Worm (Caenorhabditis elegans) whole organism, late embryonic: ENCODE measurements around the gene nep-2.

Source experiments
- C38D4.7 ChIP-seq: fragments of 200-800 bp; sonication (Bioruptor generic); optimal IDR thresholded peaks from 2 replicates; lab custom pipeline; 2018; ENCODE audit warnings: mild to moderate bottlenecking, missing genetic modification characterization, moderate library complexity, missing compliant biosample characterization
- K02D7.2 ChIP-seq: sonication (generic microtip); optimal IDR thresholded peaks from 2 replicates; lab custom pipeline; 2017; ENCODE audit warnings: mild to moderate bottlenecking, missing genetic modification characterization, missing compliant biosample characterization
- K09A11.1 ChIP-seq: sonication (generic microtip); optimal IDR thresholded peaks from 2 replicates; lab custom pipeline; 2017; ENCODE audit warnings: antibody characterized with exemption, mild to moderate bottlenecking, missing genetic modification characterization, missing compliant biosample characterization; ENCODE audit not compliant: insufficient read depth
- Y22D7AL.16 ChIP-seq: sonication (generic microtip); optimal IDR thresholded peaks from 2 replicates; lab custom pipeline; 2016; ENCODE audit warnings: missing genetic modification characterization, missing compliant biosample characterization
- ceh-18 ChIP-seq: sonication (generic microtip); optimal IDR thresholded peaks from 2 replicates; lab custom pipeline; 2016; ENCODE audit warnings: missing genetic modification characterization, missing compliant biosample characterization
- ceh-2 ChIP-seq: sonication (generic microtip); optimal IDR thresholded peaks from 2 replicates; lab custom pipeline; 2016; ENCODE audit warnings: missing genotype, missing genetic modification characterization, missing compliant biosample characterization
- ceh-22 ChIP-seq: sonication (generic microtip); optimal IDR thresholded peaks from 2 replicates; lab custom pipeline; 2017; ENCODE audit warnings: missing biosample characterization, missing genetic modification characterization
- ceh-24 ChIP-seq: sonication (generic microtip); optimal IDR thresholded peaks from 2 replicates; lab custom pipeline; 2016; ENCODE audit warnings: mild to moderate bottlenecking, missing genetic modification characterization, missing compliant biosample characterization
- ceh-30 ChIP-seq: fragments of 150-350 bp; optimal IDR thresholded peaks from 2 replicates; lab custom pipeline; 2014; ENCODE audit warnings: missing biosample characterization, missing genetic modification characterization
- ceh-31 ChIP-seq: sonication (generic microtip); optimal IDR thresholded peaks from 2 replicates; lab custom pipeline; 2016; ENCODE audit warnings: missing genetic modification characterization, missing compliant biosample characterization
- ceh-34 ChIP-seq: sonication (generic microtip); optimal IDR thresholded peaks from 2 replicates; lab custom pipeline; 2016; ENCODE audit warnings: mild to moderate bottlenecking, missing genetic modification characterization, missing compliant biosample characterization
- ceh-45 ChIP-seq: fragments of 200-800 bp; sonication (Bioruptor generic); IDR thresholded peaks from 2 replicates; pipeline ENCODE4 v1.3.6; 2022; ENCODE audit warnings: missing genetic modification reagents, missing genetic modification characterization, missing compliant biosample characterization
- ceh-48 ChIP-seq: sonication (generic microtip); optimal IDR thresholded peaks from 2 replicates; lab custom pipeline; 2016; ENCODE audit warnings: missing genetic modification characterization, inconsistent platforms, missing compliant biosample characterization
- ceh-6 ChIP-seq: fragments of 200-800 bp; sonication (Bioruptor generic); optimal IDR thresholded peaks from 2 replicates; lab custom pipeline; 2018; ENCODE audit warnings: mild to moderate bottlenecking, missing genetic modification characterization, missing compliant biosample characterization
- che-1 ChIP-seq: sonication (generic microtip); optimal IDR thresholded peaks from 2 replicates; lab custom pipeline; 2016; ENCODE audit warnings: mild to moderate bottlenecking, missing genetic modification characterization, missing compliant biosample characterization
- dmd-4 ChIP-seq: sonication (generic microtip); optimal IDR thresholded peaks from 2 replicates; lab custom pipeline; 2016; ENCODE audit warnings: borderline replicate concordance, missing genetic modification characterization, missing compliant biosample characterization
- elt-4 ChIP-seq: sonication (generic microtip); optimal IDR thresholded peaks from 2 replicates; lab custom pipeline; 2016; ENCODE audit warnings: missing genetic modification characterization, missing compliant biosample characterization
- ets-4 ChIP-seq: sonication (generic microtip); optimal IDR thresholded peaks from 2 replicates; lab custom pipeline; 2016; ENCODE audit warnings: missing genetic modification characterization, missing compliant biosample characterization
- eyg-1 ChIP-seq: sonication (generic microtip); optimal IDR thresholded peaks from 2 replicates; lab custom pipeline; 2016; ENCODE audit warnings: missing genotype, missing genetic modification characterization, missing compliant biosample characterization
- fax-1 ChIP-seq: sonication (generic microtip); optimal IDR thresholded peaks from 2 replicates; lab custom pipeline; 2016; ENCODE audit warnings: missing genotype, missing genetic modification characterization, missing compliant biosample characterization
- fkh-10 ChIP-seq: fragments of 150-350 bp; optimal IDR thresholded peaks from 2 replicates; lab custom pipeline; 2014; ENCODE audit warnings: missing biosample characterization, missing genetic modification reagents, missing genetic modification characterization
- hlh-13 ChIP-seq: fragments of 200-800 bp; sonication (Bioruptor generic); optimal IDR thresholded peaks from 2 replicates; lab custom pipeline; 2018; ENCODE audit warnings: mild to moderate bottlenecking, missing genetic modification characterization, missing compliant biosample characterization
- hlh-30 ChIP-seq: sonication (generic microtip); optimal IDR thresholded peaks from 2 replicates; lab custom pipeline; 2017; ENCODE audit warnings: antibody characterized with exemption, missing genetic modification characterization, missing compliant biosample characterization; ENCODE audit not compliant: insufficient read depth
- hlh-8 ChIP-seq: sonication (generic microtip); optimal IDR thresholded peaks from 2 replicates; lab custom pipeline; 2016; ENCODE audit warnings: missing genotype, missing genetic modification characterization, missing compliant biosample characterization
- lim-6 ChIP-seq: sonication (generic microtip); optimal IDR thresholded peaks from 2 replicates; lab custom pipeline; 2016; ENCODE audit warnings: missing genetic modification characterization, missing compliant biosample characterization
- madf-2 ChIP-seq: sonication (generic microtip); optimal IDR thresholded peaks from 2 replicates; lab custom pipeline; 2017; ENCODE audit warnings: missing genetic modification characterization, missing compliant biosample characterization
- mec-3 ChIP-seq: sonication (generic microtip); optimal IDR thresholded peaks from 2 replicates; lab custom pipeline; 2016; ENCODE audit warnings: borderline replicate concordance, missing genetic modification characterization, missing compliant biosample characterization
- nfya-1 ChIP-seq: sonication (generic microtip); optimal IDR thresholded peaks from 2 replicates; lab custom pipeline; 2017; ENCODE audit warnings: missing genetic modification characterization, mild to moderate bottlenecking, missing compliant biosample characterization, antibody characterized with exemption, moderate library complexity
- npax-4 ChIP-seq: sonication (generic microtip); optimal IDR thresholded peaks from 2 replicates; lab custom pipeline; 2016; ENCODE audit warnings: missing genetic modification characterization, missing compliant biosample characterization
- odd-2 ChIP-seq: sonication (generic microtip); optimal IDR thresholded peaks from 2 replicates; lab custom pipeline; 2017; ENCODE audit warnings: antibody characterized with exemption, mild to moderate bottlenecking, missing genetic modification characterization, missing compliant biosample characterization
- pax-1 ChIP-seq: fragments of 150-350 bp; optimal IDR thresholded peaks from 2 replicates; lab custom pipeline; 2014; ENCODE audit warnings: missing biosample characterization, missing genetic modification characterization
- pha-2 ChIP-seq: sonication (generic microtip); optimal IDR thresholded peaks from 2 replicates; lab custom pipeline; 2017; ENCODE audit warnings: mild to moderate bottlenecking, missing genetic modification characterization, missing compliant biosample characterization
- pha-4 ChIP-seq: fragments of 150-350 bp; optimal IDR thresholded peaks from 2 replicates; lab custom pipeline; 2018; ENCODE audit warnings: missing biosample characterization, missing genetic modification reagents, missing genetic modification characterization
- pqm-1 ChIP-seq: sonication (generic microtip); optimal IDR thresholded peaks from 2 replicates; lab custom pipeline; 2016; ENCODE audit warnings: missing genetic modification characterization, missing compliant biosample characterization
- pros-1 ChIP-seq: fragments of 150-350 bp; optimal IDR thresholded peaks from 2 replicates; lab custom pipeline; 2014; ENCODE audit warnings: missing biosample characterization, missing genetic modification reagents, missing genetic modification characterization
- rnt-1 ChIP-seq: sonication (generic microtip); optimal IDR thresholded peaks from 2 replicates; lab custom pipeline; 2016; ENCODE audit warnings: missing genetic modification characterization, missing compliant biosample characterization
- sox-4 ChIP-seq: sonication (generic microtip); optimal IDR thresholded peaks from 2 replicates; lab custom pipeline; 2017; ENCODE audit warnings: mild to moderate bottlenecking, missing genetic modification characterization, inconsistent platforms, missing compliant biosample characterization
- syd-9 ChIP-seq: sonication (generic microtip); optimal IDR thresholded peaks from 2 replicates; lab custom pipeline; 2016; ENCODE audit warnings: mild to moderate bottlenecking, missing genetic modification characterization, moderate library complexity, missing compliant biosample characterization
- ttx-3 ChIP-seq: sonication (generic microtip); optimal IDR thresholded peaks from 2 replicates; lab custom pipeline; 2016; ENCODE audit warnings: missing genetic modification reagents, missing genetic modification characterization, missing compliant biosample characterization
- unc-3 ChIP-seq, 2 experiments: fragments of 200-800 bp in 1 of 2; sonication (Bioruptor generic) in 1 of 2; sonication (generic microtip) in 1 of 2; conservative IDR thresholded peaks in 1 of 2; optimal IDR thresholded peaks in 1 of 2; 2 replicates each; pipeline versions ENCODE4 v1.3.6 to Lab custom; 2016 to 2022; ENCODE audit warnings: missing compliant biosample characterization in 2 of 2, missing genetic modification characterization in 2 of 2, missing genetic modification reagents in 1 of 2
- unc-42 ChIP-seq: sonication (generic microtip); optimal IDR thresholded peaks from 2 replicates; lab custom pipeline; 2016; ENCODE audit warnings: missing genotype, missing genetic modification characterization, missing compliant biosample characterization
- unc-86 ChIP-seq: sonication (generic microtip); optimal IDR thresholded peaks from 2 replicates; lab custom pipeline; 2016; ENCODE audit warnings: missing genetic modification characterization, missing compliant biosample characterization
- ztf-16 ChIP-seq: sonication (generic microtip); optimal IDR thresholded peaks from 2 replicates; lab custom pipeline; 2017; ENCODE audit warnings: missing genetic modification characterization, missing compliant biosample characterization

nep-2 gene

DNA sequence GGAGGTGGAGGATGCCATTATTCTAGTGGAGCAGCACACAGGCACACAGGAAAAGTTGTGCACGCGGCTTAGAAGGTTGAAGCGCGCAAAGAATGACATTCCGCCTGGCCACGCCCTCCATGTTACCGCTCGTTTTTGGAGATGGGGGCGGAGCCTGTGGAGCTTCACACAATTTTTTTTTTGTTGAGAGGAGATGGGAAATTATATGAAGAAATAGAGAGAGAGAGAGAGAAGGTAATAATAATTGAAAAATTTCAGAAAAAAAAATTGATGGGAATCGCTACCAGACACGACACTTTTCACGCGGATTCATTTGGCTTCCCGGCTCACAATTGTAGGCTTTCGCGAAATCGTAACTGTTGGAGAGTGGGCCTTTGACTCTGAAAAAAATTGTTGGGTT is 8.2 kb downstream of the nep-2 start, which contains the start of gene T05A8.3:
TSS of gene T05A8.3 (minus strand) at position 101 of the 400 bp plus-strand sequence.
- TF ChIP-seq madf-2 (tag; lab: Kevin White, UChicago): no peak
- TF ChIP-seq ceh-45 (GFP tag; lab: Robert Waterston, UW): no peak
- TF ChIP-seq mec-3 (tag; lab: Kevin White, UChicago): no peak
- no peak for TF ChIP-seq rnt-1
- no peak for TF ChIP-seq ceh-48 (tag; lab: Kevin White, UChicago)
- no peak for TF ChIP-seq Y22D7AL.16 (tag; lab: Kevin White, UChicago)

DNA sequence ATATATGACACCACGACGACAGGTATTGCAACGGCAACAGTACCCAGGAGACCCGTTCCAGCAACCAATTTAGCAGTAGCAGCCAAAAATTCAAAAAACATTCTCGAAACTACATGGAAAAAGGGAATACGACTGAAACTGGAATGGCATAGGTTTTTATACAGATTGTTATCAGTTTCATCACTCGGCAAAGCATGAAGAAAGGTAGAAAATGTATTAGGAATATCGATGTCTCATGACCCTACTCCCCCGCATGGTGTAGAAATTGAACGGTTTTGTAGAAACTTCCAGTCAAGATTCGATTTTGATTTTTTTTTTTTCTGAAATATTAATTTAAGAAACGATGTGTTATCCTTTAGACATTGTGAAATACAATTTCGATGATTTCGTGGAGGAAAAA is 14.6 kb downstream of the nep-2 start, which contains the start of gene T05A8.2:
TSS of gene T05A8.2 (minus strand) at position 101 of the 400 bp plus-strand sequence.
- TF ChIP-seq pax-1 (tag; lab: Kevin White, UChicago): no peak
- no peak for TF ChIP-seq unc-86 (tag; lab: Kevin White, UChicago)
- TF ChIP-seq rnt-1: no peak

DNA sequence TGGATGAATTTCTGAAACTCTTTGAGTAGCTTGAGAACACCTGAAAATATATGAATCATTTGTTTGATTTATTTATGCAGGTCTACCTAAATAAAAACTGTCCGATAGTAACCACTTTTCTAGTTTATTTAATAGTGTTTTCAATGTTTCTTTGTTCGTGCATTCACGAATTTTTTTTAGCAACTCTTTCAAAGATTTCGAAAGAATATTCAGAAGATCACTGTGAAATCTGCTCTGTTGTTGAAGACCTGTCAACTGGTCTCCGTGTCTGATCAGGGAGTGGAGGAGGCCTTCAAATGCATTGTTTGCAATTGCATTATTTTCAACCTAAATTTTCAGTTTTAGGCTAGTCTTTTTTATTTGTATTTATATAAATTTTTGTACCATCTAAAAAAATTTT is 15.6 kb downstream of the nep-2 start, which contains the start of gene T05A8.1:
TSS of gene T05A8.1 (minus strand) at position 101 of the 400 bp plus-strand sequence.
- TF ChIP-seq sox-4 (tag; lab: Kevin White, UChicago) (no peak), ceh-31 (no peak), lim-6 (no peak), C38D4.7 (GFP tag; lab: Kevin White, UChicago) (no peak), madf-2 (tag; lab: Kevin White, UChicago) (no peak), hlh-13 (no peak), che-1 (tag; lab: Kevin White, UChicago) (no peak), ceh-18 (tag; lab: Kevin White, UChicago) (no peak), pha-4 (no peak), eyg-1 (no peak), unc-3 (GFP tag; conservative IDR thresholded peaks at IDR 0.05; lab: Robert Waterston, UW) (no peak), unc-3 (tag; optimal IDR thresholded peaks at IDR 0.05; lab: Kevin White, UChicago) (no peak), hlh-30 (tag; lab: Kevin White, UChicago) (no peak), ceh-30 (tag; lab: Kevin White, UChicago) (no peak), elt-4 (tag; lab: Kevin White, UChicago) (no peak), unc-42 (no peak)

DNA sequence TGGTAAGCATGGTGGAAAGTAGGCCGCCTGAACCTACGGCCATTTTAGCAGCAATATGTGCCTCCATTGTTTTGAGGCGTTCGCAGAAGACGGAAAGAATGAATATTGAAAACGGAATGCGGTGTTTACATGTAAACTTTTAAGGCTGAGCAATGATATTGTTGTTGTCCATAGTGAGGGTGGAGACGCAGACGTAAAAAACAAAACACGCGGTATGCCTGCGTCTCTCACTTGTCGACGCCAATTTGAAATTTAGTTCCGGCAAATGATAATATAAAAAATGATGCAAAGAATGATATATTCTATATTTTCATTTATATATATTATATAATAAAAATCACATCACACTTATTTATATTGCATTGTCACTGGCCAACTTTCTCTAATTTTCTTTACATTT is 17.7 kb downstream of the nep-2 start, which contains the start of gene Y47G7B.2:
TSS of gene Y47G7B.2 (minus strand) at position 143 of the 400 bp plus-strand sequence.
- no peak for TF ChIP-seq fax-1 (tag; lab: Kevin White, UChicago)
- no peak for TF ChIP-seq ceh-22
- TF ChIP-seq K09A11.1 (tag; lab: Kevin White, UChicago): no peak
- no peak for TF ChIP-seq ceh-48 (tag; lab: Kevin White, UChicago)
- TF ChIP-seq hlh-30 (tag; lab: Kevin White, UChicago): no peak
- no peak for TF ChIP-seq pqm-1
- TF ChIP-seq eyg-1: no peak
- no peak for TF ChIP-seq fkh-10 (GFP tag; lab: Kevin White, UChicago)
- TF ChIP-seq ceh-30 (tag; lab: Kevin White, UChicago): no peak
- TF ChIP-seq che-1 (tag; lab: Kevin White, UChicago): no peak
- no peak for TF ChIP-seq ceh-34 (tag; lab: Kevin White, UChicago)
- TF ChIP-seq pros-1 (tag; lab: Kevin White, UChicago): no peak
- TF ChIP-seq dmd-4 (tag; lab: Kevin White, UChicago): no peak

DNA sequence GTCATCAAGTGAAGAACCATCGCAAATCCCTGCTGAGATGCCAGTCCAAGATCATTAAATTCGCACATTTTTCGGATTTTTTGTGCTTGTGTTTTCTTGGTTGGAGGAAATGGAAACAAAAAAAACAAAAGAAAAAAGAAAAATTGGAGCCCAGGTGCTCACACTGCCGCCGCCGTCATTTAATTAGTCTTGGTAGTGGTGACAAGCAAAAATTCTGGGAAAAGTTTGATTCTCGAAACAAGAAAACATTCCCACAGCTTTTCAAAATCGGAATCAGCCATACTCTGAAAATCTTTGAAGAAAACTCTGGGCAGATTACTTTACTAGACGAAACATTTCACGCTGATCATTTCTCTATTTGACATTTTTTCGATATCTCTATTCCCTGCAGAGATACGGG is 20.4 kb downstream of the nep-2 start, which contains the start of gene srh-128:
TSS of gene srh-128 (minus strand) at position 101 of the 400 bp plus-strand sequence.
- TF ChIP-seq odd-2 (tag; lab: Kevin White, UChicago) (no peak), ceh-6 (GFP tag; lab: Kevin White, UChicago) (no peak), ceh-2 (tag; lab: Kevin White, UChicago) (no peak), ceh-24 (no peak), hlh-8 (no peak), ttx-3 (tag; lab: Kevin White, UChicago) (no peak), fax-1 (tag; lab: Kevin White, UChicago) (no peak), hlh-13 (no peak), mec-3 (tag; lab: Kevin White, UChicago) (no peak), syd-9 (no peak), nfya-1 (tag; lab: Kevin White, UChicago) (no peak), ets-4 (tag; lab: Kevin White, UChicago) (no peak), lim-6 (no peak), npax-4 (no peak), ceh-30 (tag; lab: Kevin White, UChicago) (no peak), ztf-16 (tag; lab: Kevin White, UChicago) (no peak), pha-2 (tag; lab: Kevin White, UChicago) (no peak), K02D7.2 (tag; lab: Kevin White, UChicago) (no peak)
